ENCODE assay signal across 3 fruit fly cellular contexts in genomic region chrX:3429952-3430351, dm6.
TF ChIP-seq lines count a peak whose summit lies in the region.

No protein-coding gene starts in this region.

- TF ChIP-seq CTCF in whole organism, embryonic (GFP tag; optimal IDR thresholded peaks at IDR 0.05; lab: Kevin White, UChicago) = no peak

TF ChIP-seq in whole organism, embryonic, 481 proteins besides CTCF, POLR2A, EP300 and RAD21:
- peak; percentile 17 for TF ChIP-seq CG12769 (tag; optimal IDR thresholded peaks at IDR 0.05; lab: Kevin White, UChicago)
- 0 out of 3 replicates have a peak, but pooled peaks have one; percentile 12 for TF ChIP-seq row (GFP tag; IDR thresholded peaks at IDR 0.05; lab: Robert Waterston, UW)
- peak; percentile 58 for TF ChIP-seq sens (GFP tag; lab: Kevin White, UChicago)
- peak; percentile 53 for TF ChIP-seq exex (tag; optimal IDR thresholded peaks at IDR 0.05; lab: Kevin White, UChicago)
- no peak for TF ChIP-seq CG32767 (GFP tag; IDR thresholded peaks at IDR 0.05; lab: Robert Waterston, UW)
- TF ChIP-seq Xbp1 (GFP tag; optimal IDR thresholded peaks at IDR 0.05; lab: Kevin White, UChicago) = no peak
- 0 out of 2 replicates have a peak, but pooled peaks have one; percentile 12 for TF ChIP-seq slbo (GFP tag; IDR thresholded peaks at IDR 0.05; lab: Robert Waterston, UW)
- peak; percentile 59 for TF ChIP-seq Med (GFP tag; lab: Kevin White, UChicago)
- peak; percentile 21; the same call in 1 of the 2 replicates for TF ChIP-seq CG32532 (GFP tag; IDR thresholded peaks at IDR 0.05; lab: Robert Waterston, UW)
- TF ChIP-seq run (tag; optimal IDR thresholded peaks at IDR 0.05; lab: Kevin White, UChicago) = no peak
- peak; percentile 38 for TF ChIP-seq grau (tag; optimal IDR thresholded peaks at IDR 0.05; lab: Kevin White, UChicago)
- no peak for TF ChIP-seq vvl (GFP tag; IDR thresholded peaks at IDR 0.05; lab: Robert Waterston, UW)
- peak; percentile 9 for TF ChIP-seq CG15696 (tag; optimal IDR thresholded peaks at IDR 0.05; lab: Kevin White, UChicago)
- peak; percentile 69 for TF ChIP-seq grn (GFP tag; optimal IDR thresholded peaks at IDR 0.05; lab: Kevin White, UChicago)
- peak; percentile 81 for TF ChIP-seq sug (tag; optimal IDR thresholded peaks at IDR 0.05; lab: Kevin White, UChicago)
TF ChIP-seq in whole organism, embryonic: peak in this region for 11.

TF ChIP-seq in whole organism, prepupa, 60 proteins besides CTCF, POLR2A, EP300 and RAD21:
- TF ChIP-seq CG8319 (GFP tag; optimal IDR thresholded peaks at IDR 0.05; lab: Kevin White, UChicago) (no peak), Blimp-1 (GFP tag; optimal IDR thresholded peaks at IDR 0.05; lab: Kevin White, UChicago) (no peak), fkh (GFP tag; optimal IDR thresholded peaks at IDR 0.05; lab: Kevin White, UChicago) (peak; percentile 46), fd59A (GFP tag; optimal IDR thresholded peaks at IDR 0.05; lab: Kevin White, UChicago) (no peak)

TF ChIP-seq in whole organism, wandering third instar larva, 38 proteins besides CTCF, POLR2A, EP300 and RAD21:
- no peak for TF ChIP-seq N (GFP tag; optimal IDR thresholded peaks at IDR 0.05; lab: Kevin White, UChicago)
- TF ChIP-seq Rel (GFP tag; optimal IDR thresholded peaks at IDR 0.05; lab: Kevin White, UChicago) = no peak
- TF ChIP-seq Rel (tag; optimal IDR thresholded peaks at IDR 0.05; lab: Kevin White, UChicago) = peak; percentile 32
- TF ChIP-seq Hr83 (GFP tag; optimal IDR thresholded peaks at IDR 0.05; lab: Kevin White, UChicago; ENCODE audit: poor library complexity, severe bottlenecking) = no peak
TF ChIP-seq in whole organism, wandering third instar larva: peak in this region for 1.
